Worm (Caenorhabditis elegans) whole organism, L4 larva: ENCODE data around the gene Y54E2A.5.
A peak's percentile ranks its signal among the peaks of the same experiment; 100 is the strongest.

Experiments
- F49E8.2 ChIP-seq: sonication (generic microtip); optimal IDR thresholded peaks from 2 replicates; lab custom pipeline; 2016; ENCODE audit warnings: missing compliant biosample characterization, mild to moderate bottlenecking, missing genetic modification characterization, borderline replicate concordance
- T20F7.1 ChIP-seq: fragments of 200-800 bp; sonication (Bioruptor generic); optimal IDR thresholded peaks from 2 replicates; lab custom pipeline; 2018; ENCODE audit warnings: mild to moderate bottlenecking, missing genetic modification characterization, missing compliant biosample characterization
- ZK337.2 ChIP-seq: fragments of 200-800 bp; sonication (Bioruptor generic); IDR thresholded peaks from 2 replicates; pipeline ENCODE4 v1.3.6; 2022; ENCODE audit warnings: missing genetic modification reagents, missing genetic modification characterization, missing compliant biosample characterization
- aha-1 ChIP-seq: fragments of 150-350 bp; peaks from one replicate; lab custom pipeline; 2014; ENCODE audit warnings: missing biosample characterization, missing genetic modification characterization
- ama-1 ChIP-seq: fragments of 150-350 bp; optimal IDR thresholded peaks from 2 replicates; lab custom pipeline; 2014; ENCODE audit warnings: inconsistent platforms, mixed read lengths
- arid-1 ChIP-seq: fragments of 200-800 bp; sonication (Bioruptor generic); conservative IDR thresholded peaks from 2 replicates; pipeline ENCODE4 v1.3.6; 2022; ENCODE audit warnings: missing genetic modification reagents, missing genetic modification characterization, missing compliant biosample characterization
- attf-4 ChIP-seq: sonication (generic microtip); optimal IDR thresholded peaks from 3 replicates; lab custom pipeline; 2017; ENCODE audit warnings: missing biosample characterization, missing genetic modification characterization
- ceh-44 ChIP-seq: fragments of 200-800 bp; sonication (Bioruptor generic); IDR thresholded peaks from 2 replicates; pipeline ENCODE4 v1.3.6; 2022; ENCODE audit warnings: missing genetic modification reagents, missing genetic modification characterization, missing compliant biosample characterization
- ceh-82 ChIP-seq: sonication (generic microtip); optimal IDR thresholded peaks from 2 replicates; lab custom pipeline; 2017; ENCODE audit warnings: missing biosample characterization, missing genetic modification characterization
- ctbp-1 ChIP-seq: fragments of 200-800 bp; sonication (Bioruptor generic); IDR thresholded peaks from 2 replicates; pipeline ENCODE4 v1.3.6; 2022; ENCODE audit warnings: missing genetic modification reagents, missing genetic modification characterization, missing compliant biosample characterization
- daf-12 ChIP-seq: fragments of 150-350 bp; optimal IDR thresholded peaks from 2 replicates; lab custom pipeline; 2014; ENCODE audit warnings: missing biosample characterization, missing genetic modification reagents, missing genetic modification characterization
- daf-19 ChIP-seq: fragments of 200-800 bp; sonication (Bioruptor generic); conservative IDR thresholded peaks from 2 replicates; pipeline ENCODE4 v1.3.6; 2022; ENCODE audit warnings: missing genetic modification characterization, missing compliant biosample characterization
- dmd-6 ChIP-seq: fragments of 200-800 bp; sonication (Bioruptor generic); IDR thresholded peaks from 2 replicates; pipeline ENCODE4 v1.3.6; 2022; ENCODE audit warnings: missing genetic modification reagents, missing genetic modification characterization, missing compliant biosample characterization
- dmd-9 ChIP-seq: fragments of 200-800 bp; sonication (Bioruptor generic); IDR thresholded peaks from 2 replicates; pipeline ENCODE4 v1.3.6; 2022; ENCODE audit warnings: missing genetic modification reagents, missing genetic modification characterization, missing compliant biosample characterization
- dpl-1 ChIP-seq: fragments of 150-350 bp; optimal IDR thresholded peaks from 2 replicates; lab custom pipeline; 2014; ENCODE audit warnings: missing biosample characterization, missing genetic modification reagents, missing genetic modification characterization
- duxl-1 ChIP-seq: sonication (generic microtip); optimal IDR thresholded peaks from 2 replicates; lab custom pipeline; 2016; ENCODE audit warnings: mild to moderate bottlenecking, missing genetic modification characterization, moderate library complexity, missing compliant biosample characterization; ENCODE audit not compliant: poor library complexity
- dve-1 ChIP-seq: sonication (generic microtip); optimal IDR thresholded peaks from 2 replicates; lab custom pipeline; 2017; ENCODE audit warnings: antibody characterized with exemption, mild to moderate bottlenecking, missing genetic modification characterization, missing compliant biosample characterization; ENCODE audit not compliant: insufficient read depth
- fos-1 ChIP-seq: fragments of 150-350 bp; optimal IDR thresholded peaks from 2 replicates; lab custom pipeline; 2014; ENCODE audit warnings: missing biosample characterization, missing genetic modification characterization
- lin-15B ChIP-seq: fragments of 150-350 bp; sonication (generic microtip); optimal IDR thresholded peaks from 3 replicates; lab custom pipeline; 2014; ENCODE audit warnings: missing biosample characterization, missing genetic modification characterization
- lin-29 ChIP-seq: fragments of 200-800 bp; sonication (Bioruptor generic); IDR thresholded peaks from 2 replicates; pipeline ENCODE4 v1.3.6; 2022; ENCODE audit warnings: missing genetic modification reagents, missing genetic modification characterization, missing compliant biosample characterization
- lin-38 ChIP-seq: fragments of 200-800 bp; sonication (Bioruptor generic); IDR thresholded peaks from 2 replicates; pipeline ENCODE4 v1.3.6; 2022; ENCODE audit warnings: missing genetic modification reagents, missing genetic modification characterization, missing compliant biosample characterization
- lin-39 ChIP-seq: fragments of 150-350 bp; optimal IDR thresholded peaks from 2 replicates; lab custom pipeline; 2014; ENCODE audit warnings: missing biosample characterization, missing genetic modification reagents, missing genetic modification characterization
- lsy-2 ChIP-seq, 2 experiments: fragments of 150-350 bp in 1 of 2; sonication (generic microtip) in 1 of 2; optimal IDR thresholded peaks; 2 replicates each; lab custom pipeline; 2014 to 2017; ENCODE audit warnings: missing biosample characterization in 2 of 2, missing genetic modification characterization in 2 of 2
- madf-5 ChIP-seq, 2 experiments: fragments of 200-800 bp; sonication (Bioruptor generic); IDR thresholded peaks; 2 replicates each; pipeline ENCODE4 v1.3.6; 2022; ENCODE audit warnings: missing compliant biosample characterization in 2 of 2, missing genetic modification characterization in 2 of 2
- mep-1 ChIP-seq: fragments of 150-350 bp; sonication (generic microtip); optimal IDR thresholded peaks from 3 replicates; lab custom pipeline; 2014; ENCODE audit warnings: missing biosample characterization, missing genetic modification characterization
- mes-2 ChIP-seq: sonication (generic microtip); optimal IDR thresholded peaks from 2 replicates; lab custom pipeline; 2016; ENCODE audit warnings: missing genotype, mild to moderate bottlenecking, missing genetic modification characterization, missing compliant biosample characterization; ENCODE audit not compliant: poor library complexity, severe bottlenecking
- mxl-3 ChIP-seq: fragments of 200-800 bp; sonication (Bioruptor generic); optimal IDR thresholded peaks from 2 replicates; lab custom pipeline; 2018; ENCODE audit warnings: mild to moderate bottlenecking, missing genetic modification characterization, missing compliant biosample characterization
- nhr-102 ChIP-seq: sonication (generic microtip); optimal IDR thresholded peaks from 2 replicates; lab custom pipeline; 2016; ENCODE audit warnings: mild to moderate bottlenecking, missing genetic modification characterization, moderate library complexity, missing compliant biosample characterization
- nhr-11 ChIP-seq: fragments of 150-350 bp; optimal IDR thresholded peaks from 2 replicates; lab custom pipeline; 2014; ENCODE audit warnings: missing biosample characterization, missing genetic modification characterization
- nhr-42 ChIP-seq: fragments of 200-800 bp; sonication (Bioruptor generic); IDR thresholded peaks from 2 replicates; pipeline ENCODE4 v1.3.6; 2022; ENCODE audit warnings: missing genetic modification characterization, missing compliant biosample characterization
- nhr-48 ChIP-seq: sonication (generic microtip); optimal IDR thresholded peaks from 2 replicates; lab custom pipeline; 2016; ENCODE audit warnings: mild to moderate bottlenecking, missing genetic modification characterization, missing compliant biosample characterization
- nhr-76 ChIP-seq: fragments of 150-350 bp; optimal IDR thresholded peaks from 2 replicates; lab custom pipeline; 2014; ENCODE audit warnings: missing biosample characterization, missing genetic modification characterization
- sdz-12 ChIP-seq: fragments of 200-800 bp; sonication (Bioruptor generic); optimal IDR thresholded peaks from 2 replicates; lab custom pipeline; 2018; ENCODE audit warnings: mild to moderate bottlenecking, missing genetic modification characterization, missing compliant biosample characterization
- set-16 ChIP-seq: fragments of 200-800 bp; sonication (Bioruptor generic); IDR thresholded peaks from 2 replicates; pipeline ENCODE4 v1.3.6; 2022; ENCODE audit warnings: missing genetic modification reagents, missing genetic modification characterization, missing compliant biosample characterization
- skn-1 ChIP-seq: fragments of 150-350 bp; optimal IDR thresholded peaks from 2 replicates; lab custom pipeline; 2014; ENCODE audit warnings: missing biosample characterization, missing genetic modification characterization
- unc-62 ChIP-seq, 3 experiments: fragments of 150-350 bp in 1 of 3; sonication (generic microtip); optimal IDR thresholded peaks in 2 of 3; peaks in 1 of 3; 1 replicate in 1 of 3; 2 replicates in 2 of 3; lab custom pipeline; 2014 to 2017; ENCODE audit warnings: missing biosample characterization in 3 of 3, missing genetic modification characterization in 3 of 3, missing genetic modification reagents in 3 of 3, missing genotype in 1 of 3
- vab-7 ChIP-seq: fragments of 200-800 bp; sonication (Bioruptor generic); IDR thresholded peaks from 2 replicates; pipeline ENCODE4 v1.3.6; 2022; ENCODE audit warnings: missing genetic modification reagents, missing genetic modification characterization, missing compliant biosample characterization
- zfp-2 ChIP-seq: sonication (generic microtip); optimal IDR thresholded peaks from 2 replicates; lab custom pipeline; 2016; ENCODE audit warnings: mild to moderate bottlenecking, missing genetic modification characterization, missing compliant biosample characterization
- zfp-3 ChIP-seq: fragments of 200-800 bp; sonication (Bioruptor generic); conservative IDR thresholded peaks from 2 replicates; pipeline ENCODE4 v1.3.6; 2022; ENCODE audit warnings: missing genetic modification reagents, missing genetic modification characterization, missing compliant biosample characterization
- zip-11 ChIP-seq: fragments of 200-800 bp; sonication (Bioruptor generic); IDR thresholded peaks from 2 replicates; pipeline ENCODE4 v1.3.6; 2022; ENCODE audit warnings: missing genetic modification characterization, missing compliant biosample characterization

Y54E2A.5 gene

ce11 chrII:14799367-14799766 is 41.8 kb upstream of the Y54E2A.5 start:
- TF ChIP-seq dmd-9 (GFP tag; lab: Robert Waterston, UW): 0 out of 2 replicates have a peak, but pooled peaks have one; percentile 54
- TF ChIP-seq zfp-3 (GFP tag; lab: Robert Waterston, UW): 0 out of 2 replicates have a peak, but pooled peaks have one; percentile 10
- TF ChIP-seq set-16 (GFP tag; lab: Robert Waterston, UW): peak; percentile 28; the same call in 1 of the 2 replicates
- TF ChIP-seq nhr-42 (GFP tag; lab: Robert Waterston, UW): 0 out of 2 replicates have a peak, but pooled peaks have one; percentile 62
- no peak for TF ChIP-seq arid-1 (GFP tag; lab: Robert Waterston, UW)
- no peak for TF ChIP-seq ZK337.2 (GFP tag; lab: Robert Waterston, UW)
- 0 out of 4 replicates have a peak, but pooled peaks of 1 of the 2 experiments have one; percentile 26 for TF ChIP-seq madf-5 (GFP tag; IDR thresholded peaks at IDR 0.05; lab: Robert Waterston, UW)
- TF ChIP-seq lin-29 (GFP tag; lab: Robert Waterston, UW): no peak
- TF ChIP-seq dmd-6 (GFP tag; lab: Robert Waterston, UW): peak; percentile 17; the same call in 1 of the 2 replicates
- 0 out of 2 replicates have a peak, but pooled peaks have one; percentile 7 for TF ChIP-seq ctbp-1 (GFP tag; lab: Robert Waterston, UW)
- TF ChIP-seq, all 104 proteins: peak for 7

ce11 chrII:14798047-14798522 is 40.5 kb upstream of the Y54E2A.5 start, which contains the start of gene tbc-20:
tbc-20 (plus strand) TSS chrII:14798472.
- TF ChIP-seq lin-38 (peak; percentile 44; the same call in 1 of the 2 replicates), zfp-3 (GFP tag; lab: Robert Waterston, UW) (no peak), ama-1 (no peak), daf-12 (tag; lab: Kevin White, UChicago) (no peak), dve-1 (tag; lab: Kevin White, UChicago) (no peak), zip-11 (GFP tag; lab: Robert Waterston, UW) (no peak), skn-1 (tag; lab: Kevin White, UChicago) (no peak), ceh-82 (tag; lab: Kevin White, UChicago) (no peak), unc-62 (GFP tag; optimal IDR thresholded peaks at IDR 0.05 in 1 of 2; lab: Kevin White, UChicago) (peak in 1 of 2 experiments; percentile 54), unc-62 (tag; optimal IDR thresholded peaks at IDR 0.05; lab: Kevin White, UChicago) (no peak), vab-7 (no peak), sdz-12 (GFP tag; lab: Kevin White, UChicago) (no peak), zfp-2 (tag; lab: Kevin White, UChicago) (no peak), fos-1 (no peak), attf-4 (tag; lab: Kevin White, UChicago) (no peak), ctbp-1 (GFP tag; lab: Robert Waterston, UW) (no peak), daf-19 (GFP tag; lab: Robert Waterston, UW) (no peak), duxl-1 (no peak), T20F7.1 (GFP tag; lab: Kevin White, UChicago) (peak; percentile 70), nhr-11 (no peak), mep-1 (tag; lab: Kevin White, UChicago) (peak; percentile 13), aha-1 (tag; lab: Kevin White, UChicago) (peak; percentile 94), F49E8.2 (peak; percentile 39), lsy-2 (tag; optimal IDR thresholded peaks at IDR 0.05; lab: Kevin White, UChicago) (peak in 1 of 2 experiments; percentile 71), nhr-76 (tag; lab: Kevin White, UChicago) (peak; percentile 23), mxl-3 (GFP tag; lab: Kevin White, UChicago) (no peak), set-16 (GFP tag; lab: Robert Waterston, UW) (no peak), nhr-48 (tag; lab: Kevin White, UChicago) (no peak), dpl-1 (GFP tag; lab: Kevin White, UChicago) (peak; percentile 61), mes-2 (peak; percentile 64), lin-39 (no peak), nhr-102 (tag; lab: Kevin White, UChicago) (peak; percentile 9), ceh-44 (GFP tag; lab: Robert Waterston, UW) (no peak), lin-15B (tag; lab: Kevin White, UChicago) (no peak)
